Worm (Caenorhabditis elegans) whole organism, L3 larva: Measurements from ENCODE around the gene T23G4.127.

ENCODE experiments used
- R02D3.7 ChIP-seq: fragments of 150-350 bp; optimal IDR thresholded peaks from 2 replicates; lab custom pipeline; 2014; ENCODE audit warnings: missing biosample characterization, missing genetic modification characterization
- aly-2 ChIP-seq: fragments of 150-350 bp; optimal IDR thresholded peaks from 2 replicates; lab custom pipeline; 2014; ENCODE audit warnings: missing biosample characterization, missing genetic modification characterization
- elt-2 ChIP-seq: sonication (generic microtip); optimal IDR thresholded peaks from 2 replicates; lab custom pipeline; 2016; ENCODE audit warnings: missing genetic modification reagents, mild to moderate bottlenecking, missing genetic modification characterization, missing compliant biosample characterization
- hmg-11 ChIP-seq: sonication (generic microtip); optimal IDR thresholded peaks from 2 replicates; lab custom pipeline; 2016; ENCODE audit warnings: missing genetic modification characterization, missing compliant biosample characterization
- lin-39 ChIP-seq: fragments of 150-350 bp; optimal IDR thresholded peaks from 2 replicates; lab custom pipeline; 2018; ENCODE audit warnings: missing biosample characterization, missing genetic modification reagents, missing genetic modification characterization
- mdl-1 ChIP-seq: fragments of 150-350 bp; optimal IDR thresholded peaks from 2 replicates; lab custom pipeline; 2014; ENCODE audit warnings: missing biosample characterization, missing genetic modification characterization
- nfya-1 ChIP-seq: sonication (generic microtip); optimal IDR thresholded peaks from 2 replicates; lab custom pipeline; 2017; ENCODE audit warnings: missing genetic modification characterization, mild to moderate bottlenecking, missing compliant biosample characterization, antibody characterized with exemption, moderate library complexity; ENCODE audit not compliant: insufficient read depth
- nhr-43 ChIP-seq: sonication (generic microtip); optimal IDR thresholded peaks from 2 replicates; lab custom pipeline; 2016; ENCODE audit warnings: mild to moderate bottlenecking, missing genetic modification characterization, missing compliant biosample characterization; ENCODE audit not compliant: poor library complexity, severe bottlenecking
- pqm-1 ChIP-seq: fragments of 150-350 bp; optimal IDR thresholded peaks from 2 replicates; lab custom pipeline; 2017; ENCODE audit warnings: missing biosample characterization, missing genetic modification characterization, inconsistent platforms
- unc-39 ChIP-seq: sonication (generic microtip); optimal IDR thresholded peaks from 4 replicates; lab custom pipeline; 2017; ENCODE audit warnings: missing biosample characterization, missing genetic modification characterization

- no peak for TF ChIP-seq aly-2
- TF ChIP-seq hmg-11 (tag; lab: Kevin White, UChicago): peak; percentile 12
- TF ChIP-seq nfya-1 (tag; lab: Kevin White, UChicago): peak; percentile 35
- TF ChIP-seq unc-39 (tag; lab: Kevin White, UChicago): no peak
- no peak for TF ChIP-seq R02D3.7
- peak; percentile 99 for TF ChIP-seq lin-39 (tag; lab: Kevin White, UChicago)
- TF ChIP-seq mdl-1: no peak
- TF ChIP-seq elt-2 (tag; lab: Kevin White, UChicago): no peak
- no peak for TF ChIP-seq pqm-1 (tag; lab: Kevin White, UChicago)
- TF ChIP-seq nhr-43 (tag; lab: Kevin White, UChicago): no peak
These were observed 2.7 kb downstream of the T23G4.127 start for ce11 chrIV:13695720-13696364.
